Fruit fly (Drosophila melanogaster): ENCODE data around the gene CG16863.

DNA sequence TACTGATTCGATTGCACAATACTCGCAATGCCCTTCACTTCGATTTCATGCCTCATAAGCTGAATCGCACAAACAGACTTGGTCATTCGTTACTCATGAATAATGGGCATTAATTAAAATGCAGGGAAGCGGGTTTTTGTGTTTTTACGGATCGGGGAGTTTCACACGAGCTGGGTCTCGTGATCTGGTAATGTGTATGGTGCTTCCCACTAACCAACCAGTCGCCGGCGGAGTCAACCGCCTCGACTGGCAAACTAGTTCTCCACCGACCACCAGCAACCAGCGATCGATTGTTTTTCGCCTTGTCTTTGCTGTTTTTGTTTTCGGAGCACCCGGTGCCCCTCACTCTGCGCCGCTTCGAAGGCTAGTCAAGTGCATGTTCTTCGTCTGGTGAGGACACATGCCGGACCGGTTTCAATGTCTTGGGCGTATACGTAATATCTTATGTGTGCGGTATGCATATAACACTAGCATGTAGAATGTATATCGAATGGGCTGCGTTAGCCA is 13.9 kb downstream of the CG16863 start:
- TF ChIP-seq ro (GFP tag; IDR thresholded peaks at IDR 0.05) (no peak), chif (GFP tag; optimal IDR thresholded peaks at IDR 0.05) (no peak), C15 (GFP tag; IDR thresholded peaks at IDR 0.05) (no peak), org-1 (GFP tag; optimal IDR thresholded peaks at IDR 0.05) (no peak), CG16863 (GFP tag; optimal IDR thresholded peaks at IDR 0.05) (no peak), h (optimal IDR thresholded peaks at IDR 0.05) (no peak), Atf3 (GFP tag; optimal IDR thresholded peaks at IDR 0.05) (no peak), CG18619 (GFP tag; optimal IDR thresholded peaks at IDR 0.05) (no peak), CHES-1-like (GFP tag; optimal IDR thresholded peaks at IDR 0.05) (no peak), wek (GFP tag; optimal IDR thresholded peaks at IDR 0.05) (no peak), lmd (GFP tag; IDR thresholded peaks at IDR 0.05) (no peak), ac (GFP tag; optimal IDR thresholded peaks at IDR 0.05) (no peak)

Data from whole organism, embryonic.